Worm (Caenorhabditis elegans) whole organism, L3 larva: ENCODE data around the gene C02B8.7.

ENCODE experiments used
- elt-2 ChIP-seq: sonication (generic microtip); optimal IDR thresholded peaks from 2 replicates; lab custom pipeline; 2016; ENCODE audit warnings: missing genetic modification reagents, mild to moderate bottlenecking, missing genetic modification characterization, missing compliant biosample characterization
- lin-15B ChIP-seq: fragments of 150-350 bp; optimal IDR thresholded peaks from 2 replicates; lab custom pipeline; 2014; ENCODE audit warnings: missing biosample characterization, missing genetic modification characterization
- lsy-12 ChIP-seq: sonication (generic microtip); optimal IDR thresholded peaks from 2 replicates; lab custom pipeline; 2016; ENCODE audit warnings: mild to moderate bottlenecking, missing genetic modification characterization, missing compliant biosample characterization
- nhr-25 ChIP-seq: sonication (generic microtip); optimal IDR thresholded peaks from 2 replicates; lab custom pipeline; 2017; ENCODE audit warnings: missing biosample characterization, missing genetic modification characterization
- pha-4 ChIP-seq: fragments of 150-350 bp; optimal IDR thresholded peaks from 2 replicates; lab custom pipeline; 2014; ENCODE audit warnings: missing biosample characterization, missing genetic modification reagents, missing genetic modification characterization
- skn-1 ChIP-seq: fragments of 150-350 bp; optimal IDR thresholded peaks from 2 replicates; lab custom pipeline; 2014; ENCODE audit warnings: missing biosample characterization, missing genetic modification characterization
- zag-1 ChIP-seq: fragments of 150-350 bp; optimal IDR thresholded peaks from 2 replicates; lab custom pipeline; 2014; ENCODE audit warnings: missing biosample characterization, missing genetic modification characterization
- ztf-11 ChIP-seq: fragments of 150-350 bp; optimal IDR thresholded peaks from 2 replicates; lab custom pipeline; 2014; ENCODE audit warnings: missing biosample characterization, missing genetic modification characterization

ce11 chrX:8160016-8160415, 22.3 kb upstream of the C02B8.7 start:
- TF ChIP-seq zag-1 (tag; lab: Kevin White, UChicago) (no peak), elt-2 (tag; lab: Kevin White, UChicago) (no peak), pha-4 (tag; lab: Kevin White, UChicago) (peak; percentile 25), lsy-12 (tag; lab: Kevin White, UChicago) (no peak), skn-1 (tag; lab: Kevin White, UChicago) (no peak), ztf-11 (tag; lab: Kevin White, UChicago) (no peak), lin-15B (no peak), nhr-25 (tag; lab: Kevin White, UChicago) (no peak)
